Fruit fly (Drosophila melanogaster) whole organism, embryonic: Measurements from ENCODE around the gene Pep.

Experiments used
- ATbp ChIP-seq: fragments of 200-800 bp; sonication (Bioruptor generic); optimal IDR thresholded peaks from 2 replicates; lab custom pipeline; 2017; ENCODE audit warnings: missing biosample characterization, mild to moderate bottlenecking, missing genetic modification characterization, missing genetic modification reagents
- Awh ChIP-seq: fragments of 200-800 bp; sonication (Bioruptor generic); IDR thresholded peaks from 2 replicates; pipeline ENCODE4, ENCODE4 v1.3.6; 2022; ENCODE audit warnings: missing biosample characterization, missing genetic modification characterization
- Bdp1 ChIP-seq: fragments of 200-800 bp; sonication (Bioruptor generic); optimal IDR thresholded peaks from 3 replicates; lab custom pipeline; 2016; ENCODE audit warnings: missing biosample characterization, missing genetic modification characterization
- BtbVII ChIP-seq: fragments of 200-800 bp; sonication (Bioruptor generic); optimal IDR thresholded peaks from 3 replicates; lab custom pipeline; 2017; ENCODE audit warnings: missing biosample characterization, mild to moderate bottlenecking, missing genetic modification characterization
- CG10147 ChIP-seq: fragments of 200-800 bp; sonication (Bioruptor generic); optimal IDR thresholded peaks from 2 replicates; lab custom pipeline; 2019; ENCODE audit warnings: missing biosample characterization, mild to moderate bottlenecking, missing genetic modification characterization, moderate library complexity
- CG10654 ChIP-seq: fragments of 200-800 bp; sonication (Bioruptor generic); optimal IDR thresholded peaks from 2 replicates; lab custom pipeline; 2016; ENCODE audit warnings: missing biosample characterization, missing genetic modification characterization
- CG11247 ChIP-seq: fragments of 200-800 bp; sonication (Bioruptor generic); IDR thresholded peaks from 2 replicates; pipeline ENCODE4 v1.3.6; 2022; ENCODE audit warnings: missing biosample characterization, missing genetic modification characterization
- CG11560 ChIP-seq: fragments of 200-800 bp; sonication (Bioruptor generic); IDR thresholded peaks from 3 replicates; pipeline ENCODE4 v1.3.6; 2022; ENCODE audit warnings: missing biosample characterization, missing genetic modification characterization
- CG12236 ChIP-seq: fragments of 200-800 bp; sonication (Bioruptor generic); optimal IDR thresholded peaks from 2 replicates; lab custom pipeline; 2016; ENCODE audit warnings: missing biosample characterization, missing genetic modification characterization
- CG13775 ChIP-seq: fragments of 200-800 bp; sonication (Bioruptor generic); optimal IDR thresholded peaks from 3 replicates; lab custom pipeline; 2017; ENCODE audit warnings: missing biosample characterization, mild to moderate bottlenecking, missing genetic modification characterization
- CG1529 ChIP-seq: fragments of 200-800 bp; sonication (Bioruptor generic); optimal IDR thresholded peaks from 3 replicates; lab custom pipeline; 2018; ENCODE audit warnings: missing biosample characterization, missing genetic modification characterization
- CG15696 ChIP-seq: fragments of 200-800 bp; sonication (Bioruptor generic); optimal IDR thresholded peaks from 2 replicates; lab custom pipeline; 2019; ENCODE audit warnings: missing biosample characterization, mild to moderate bottlenecking, missing genetic modification characterization, moderate library complexity
- CG2129 ChIP-seq: fragments of 200-800 bp; sonication (Bioruptor generic); IDR thresholded peaks from 2 replicates; pipeline ENCODE4 v1.3.6; 2022; ENCODE audit warnings: missing biosample characterization, missing genetic modification characterization; ENCODE audit not compliant: partially characterized antibody
- CG31388 ChIP-seq: fragments of 200-800 bp; sonication (Bioruptor generic); optimal IDR thresholded peaks from 2 replicates; lab custom pipeline; 2016; ENCODE audit warnings: missing biosample characterization, missing genetic modification characterization
- CG43689 ChIP-seq: fragments of 200-800 bp; sonication (Bioruptor generic); IDR thresholded peaks from 2 replicates; pipeline ENCODE4 v1.3.6; 2022; ENCODE audit warnings: missing biosample characterization, missing genetic modification characterization
- CG4424 ChIP-seq: fragments of 200-800 bp; sonication (Bioruptor generic); optimal IDR thresholded peaks from 3 replicates; lab custom pipeline; 2016; ENCODE audit warnings: missing biosample characterization, missing genetic modification characterization
- CG6654 ChIP-seq: fragments of 200-800 bp; sonication (Bioruptor generic); optimal IDR thresholded peaks from 2 replicates; lab custom pipeline; 2017; ENCODE audit warnings: missing biosample characterization, mild to moderate bottlenecking, missing genetic modification characterization
- CG7357 ChIP-seq: fragments of 200-800 bp; sonication (Bioruptor generic); IDR thresholded peaks from 3 replicates; pipeline ENCODE4 v1.3.6; 2022; ENCODE audit warnings: missing biosample characterization, missing genetic modification characterization
- CG7745 ChIP-seq: fragments of 200-800 bp; sonication (Bioruptor generic); optimal IDR thresholded peaks from 2 replicates; lab custom pipeline; 2018; ENCODE audit warnings: missing biosample characterization, mild to moderate bottlenecking, missing genetic modification characterization, moderate library complexity
- CG7839 ChIP-seq: fragments of 200-800 bp; sonication (Bioruptor generic); optimal IDR thresholded peaks from 3 replicates; lab custom pipeline; 2018; ENCODE audit warnings: missing biosample characterization, mild to moderate bottlenecking, missing genetic modification characterization, moderate library complexity
- CTCF ChIP-seq: fragments of 200-800 bp; sonication (Bioruptor generic); optimal IDR thresholded peaks from 2 replicates; lab custom pipeline; 2017; ENCODE audit warnings: missing biosample characterization, mild to moderate bottlenecking, missing genetic modification characterization, moderate library complexity
- CoRest ChIP-seq: fragments of 200-800 bp; sonication (Bioruptor generic); optimal IDR thresholded peaks from 3 replicates; lab custom pipeline; 2018; ENCODE audit warnings: missing biosample characterization, mild to moderate bottlenecking, missing genetic modification characterization, moderate library complexity
- Dbx ChIP-seq: fragments of 200-800 bp; sonication (Bioruptor generic); IDR thresholded peaks from 3 replicates; pipeline ENCODE4 v1.3.6; 2022; ENCODE audit warnings: missing biosample characterization, missing genetic modification characterization
- Doc2 ChIP-seq: fragments of 200-800 bp; sonication (Bioruptor generic); IDR thresholded peaks from 2 replicates; pipeline ENCODE4 v1.3.6; 2022; ENCODE audit warnings: missing biosample characterization, missing genetic modification characterization
- Doc3 ChIP-seq: fragments of 200-800 bp; sonication (Bioruptor generic); IDR thresholded peaks from 3 replicates; pipeline ENCODE4 v1.3.6; 2022; ENCODE audit warnings: missing biosample characterization, missing genetic modification characterization; ENCODE audit not compliant: partially characterized antibody
- Elba2 ChIP-seq: fragments of 200-800 bp; sonication (Bioruptor generic); optimal IDR thresholded peaks from 3 replicates; lab custom pipeline; 2016; ENCODE audit warnings: missing biosample characterization, missing genetic modification characterization
- Lhr ChIP-seq: fragments of 200-800 bp; sonication (Bioruptor generic); optimal IDR thresholded peaks from 3 replicates; lab custom pipeline; 2017; ENCODE audit warnings: mild to moderate bottlenecking, missing biosample characterization, missing genetic modification reagents, missing genetic modification characterization
- Max ChIP-seq: fragments of 200-800 bp; sonication (Bioruptor generic); optimal IDR thresholded peaks from 2 replicates; lab custom pipeline; 2016; ENCODE audit warnings: missing biosample characterization, mild to moderate bottlenecking, missing genetic modification characterization
- Rx ChIP-seq: fragments of 200-800 bp; sonication (Bioruptor generic); IDR thresholded peaks from 2 replicates; pipeline ENCODE4 v1.3.6; 2022; ENCODE audit warnings: missing biosample characterization, missing genetic modification characterization
- Ssrp ChIP-seq: fragments of 200-800 bp; sonication (Bioruptor generic); optimal IDR thresholded peaks from 2 replicates; lab custom pipeline; 2018; ENCODE audit warnings: missing biosample characterization, mild to moderate bottlenecking, missing genetic modification characterization, moderate library complexity
- Stat92E ChIP-seq, 3 experiments: fragments of >200 bp in 2 of 3; fragments of 200-800 bp in 1 of 3; sonication (Bioruptor generic) in 1 of 3; optimal IDR thresholded peaks; 2 replicates each; lab custom pipeline; 2017 to 2019; ENCODE audit warnings: missing biosample characterization in 3 of 3, missing genetic modification characterization in 3 of 3, mild to moderate bottlenecking in 1 of 3, moderate library complexity in 1 of 3
- YL-1 ChIP-seq: fragments of 200-800 bp; sonication (Bioruptor generic); optimal IDR thresholded peaks from 3 replicates; lab custom pipeline; 2017; ENCODE audit warnings: missing biosample characterization, mild to moderate bottlenecking, missing genetic modification characterization
- abd-A ChIP-seq: fragments of 200-800 bp; sonication (Bioruptor generic); optimal IDR thresholded peaks from 3 replicates; lab custom pipeline; 2019; ENCODE audit warnings: missing biosample characterization, mild to moderate bottlenecking, missing genetic modification characterization, moderate library complexity
- cad ChIP-seq: fragments of >200 bp; optimal IDR thresholded peaks from 2 replicates; lab custom pipeline; 2017; ENCODE audit warnings: missing biosample characterization, missing genetic modification characterization
- cato ChIP-seq: fragments of 200-800 bp; sonication (Bioruptor generic); optimal IDR thresholded peaks from 2 replicates; lab custom pipeline; 2016; ENCODE audit warnings: missing biosample characterization, missing genetic modification characterization, borderline replicate concordance
- gem ChIP-seq: fragments of 200-800 bp; sonication (Bioruptor generic); optimal IDR thresholded peaks from 2 replicates; lab custom pipeline; 2019; ENCODE audit warnings: missing biosample characterization, mild to moderate bottlenecking, missing genetic modification characterization, moderate library complexity
- ham ChIP-seq: fragments of 200-800 bp; sonication (Bioruptor generic); IDR thresholded peaks from 2 replicates; pipeline ENCODE4 v1.3.6; 2022; ENCODE audit warnings: missing biosample characterization, missing genetic modification characterization
- hbn ChIP-seq: fragments of 200-800 bp; sonication (Bioruptor generic); IDR thresholded peaks from 2 replicates; pipeline ENCODE4 v1.3.6; 2022; ENCODE audit warnings: missing biosample characterization, missing genetic modification characterization; ENCODE audit not compliant: partially characterized antibody
- her ChIP-seq: fragments of 200-800 bp; sonication (Bioruptor generic); optimal IDR thresholded peaks from 2 replicates; lab custom pipeline; 2016; ENCODE audit warnings: missing biosample characterization, missing genetic modification characterization
- jigr1 ChIP-seq: fragments of 200-800 bp; sonication (Bioruptor generic); IDR thresholded peaks from 3 replicates; pipeline ENCODE4 v1.3.6; 2022; ENCODE audit warnings: missing biosample characterization, missing genetic modification characterization
- ken ChIP-seq: fragments of 200-800 bp; sonication (Bioruptor generic); IDR thresholded peaks from 3 replicates; pipeline ENCODE4 v1.3.6; 2022; ENCODE audit warnings: missing biosample characterization, missing genetic modification characterization
- mld ChIP-seq: fragments of 200-800 bp; sonication (Bioruptor generic); IDR thresholded peaks from 3 replicates; pipeline ENCODE4 v1.3.6; 2022; ENCODE audit warnings: missing biosample characterization, missing genetic modification characterization; ENCODE audit not compliant: partially characterized antibody
- nerfin-1 ChIP-seq: fragments of 200-800 bp; sonication (Bioruptor generic); optimal IDR thresholded peaks from 3 replicates; lab custom pipeline; 2019; ENCODE audit warnings: missing biosample characterization, mild to moderate bottlenecking, missing genetic modification characterization, moderate library complexity
- onecut ChIP-seq: fragments of 200-800 bp; sonication (Bioruptor generic); IDR thresholded peaks from 2 replicates; pipeline ENCODE4 v1.3.6; 2022; ENCODE audit warnings: missing biosample characterization, missing genetic modification characterization
- pho ChIP-seq: fragments of 200-800 bp; sonication (Bioruptor generic); optimal IDR thresholded peaks from 2 replicates; lab custom pipeline; 2016; ENCODE audit warnings: missing biosample characterization, missing genetic modification characterization
- tio ChIP-seq: fragments of 200-800 bp; sonication (Bioruptor generic); optimal IDR thresholded peaks from 2 replicates; lab custom pipeline; 2017; ENCODE audit warnings: missing biosample characterization, missing genetic modification characterization, inconsistent platforms
- trh ChIP-seq: fragments of 200-800 bp; sonication (Bioruptor generic); optimal IDR thresholded peaks from 2 replicates; lab custom pipeline; 2016; ENCODE audit warnings: missing biosample characterization, missing genetic modification characterization
- z ChIP-seq: fragments of 200-800 bp; sonication (Bioruptor generic); IDR thresholded peaks from 3 replicates; pipeline ENCODE4 v1.3.6; 2022; ENCODE audit warnings: missing biosample characterization, missing genetic modification characterization
- zen ChIP-seq: fragments of 200-800 bp; sonication (Bioruptor generic); optimal IDR thresholded peaks from 3 replicates; lab custom pipeline; 2018; ENCODE audit warnings: missing biosample characterization, mild to moderate bottlenecking, missing genetic modification characterization, moderate library complexity

The Pep gene

DNA sequence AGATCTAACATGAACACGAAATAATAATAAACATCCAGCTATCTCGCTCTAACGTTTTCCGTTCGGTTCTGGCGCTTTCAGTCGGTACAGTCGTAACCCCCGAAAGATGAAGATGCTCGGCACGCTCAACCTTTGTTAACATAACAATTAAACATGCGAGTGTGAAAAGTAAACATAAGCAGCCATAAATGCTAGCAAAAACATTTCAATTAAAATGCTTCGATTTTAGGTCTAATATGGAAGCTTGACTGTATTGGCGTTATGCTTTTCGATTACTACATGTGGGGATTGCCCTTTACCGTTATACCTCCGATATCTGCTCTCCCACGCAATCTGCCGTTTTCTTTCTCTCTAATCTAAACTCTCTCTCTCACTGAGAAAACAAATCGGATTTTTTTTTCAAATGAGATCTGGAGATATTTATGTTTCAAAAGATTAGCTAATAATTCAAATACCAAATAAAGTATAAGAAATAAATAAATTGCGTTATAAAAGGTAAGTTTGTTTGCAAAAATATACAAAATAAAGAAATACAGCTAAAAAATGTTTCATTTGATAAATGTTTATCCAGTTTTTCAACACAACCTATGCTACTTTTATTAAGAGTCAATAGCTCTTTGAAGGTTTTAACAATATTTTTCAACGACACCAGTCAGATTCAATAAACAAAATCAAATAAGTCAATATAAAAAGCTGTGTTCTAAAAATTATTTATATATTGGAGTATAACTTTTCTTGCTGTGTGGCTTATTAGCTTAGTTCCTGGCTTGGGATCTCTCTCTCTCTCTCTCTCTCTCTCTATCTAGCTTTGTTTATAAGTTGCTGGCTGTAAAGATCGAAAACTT is 13.8 kb upstream of the Pep start (continued):
- TF ChIP-seq zen (tag; lab: Kevin White, UChicago) (peak; percentile 69), CG31388 (GFP tag; lab: Kevin White, UChicago) (peak; percentile 68), Doc3 (GFP tag; lab: Robert Waterston, UW) (no peak), CG4424 (GFP tag; lab: Kevin White, UChicago) (peak; percentile 74), CoRest (tag; lab: Kevin White, UChicago) (peak; percentile 78), tio (GFP tag; lab: Kevin White, UChicago) (peak; percentile 70), cad (no peak), cato (GFP tag; lab: Kevin White, UChicago) (peak; percentile 19), Rx (peak; percentile 86), pho (GFP tag; lab: Kevin White, UChicago) (peak; percentile 92), Bdp1 (GFP tag; lab: Kevin White, UChicago) (peak; percentile 85), gem (tag; lab: Kevin White, UChicago) (peak; percentile 88), Doc2 (peak; percentile 78; the same call in 1 of the 2 replicates), BtbVII (peak; percentile 89), CG1529 (GFP tag; lab: Kevin White, UChicago) (peak; percentile 73), ken (GFP tag; lab: Robert Waterston, UW) (peak; percentile 92), abd-A (peak; percentile 78), ATbp (GFP tag; lab: Kevin White, UChicago) (peak; percentile 88), CG11560 (tag; lab: Robert Waterston, UW) (peak; percentile 82), trh (GFP tag; lab: Kevin White, UChicago) (peak; percentile 59), CG7357 (GFP tag; lab: Robert Waterston, UW) (peak; percentile 75), YL-1 (GFP tag; lab: Kevin White, UChicago) (peak; percentile 37), CG13775 (GFP tag; lab: Kevin White, UChicago) (peak; percentile 71), z (GFP tag; lab: Robert Waterston, UW) (no peak), mld (GFP tag; lab: Robert Waterston, UW) (no peak), Dbx (GFP tag; lab: Robert Waterston, UW) (peak; percentile 95), CG7745 (tag; lab: Kevin White, UChicago) (peak; percentile 63), hbn (no peak), her (GFP tag; lab: Kevin White, UChicago) (peak; percentile 93), Awh (peak; percentile 86), nerfin-1 (tag; lab: Kevin White, UChicago) (peak; percentile 43), CG11247 (GFP tag; lab: Robert Waterston, UW) (peak; percentile 93), jigr1 (GFP tag; lab: Robert Waterston, UW) (peak; percentile 70; the same call in 2 of the 3 replicates), CG12236 (GFP tag; lab: Kevin White, UChicago) (peak; percentile 75), Elba2 (GFP tag; lab: Kevin White, UChicago) (no peak), ham (GFP tag; lab: Robert Waterston, UW) (peak; percentile 74; the same call in 1 of the 2 replicates), CG15696 (peak; percentile 50), CG43689 (GFP tag; lab: Robert Waterston, UW) (peak; percentile 77), Stat92E (GFP tag; optimal IDR thresholded peaks at IDR 0.05; lab: Kevin White, UChicago) (no peak), CG7839 (tag; lab: Kevin White, UChicago) (peak; percentile 89), CG2129 (no peak), CG10654 (peak; percentile 74), Lhr (peak; percentile 45), Max (peak; percentile 62), CG6654 (GFP tag; lab: Kevin White, UChicago) (peak; percentile 42), CG10147 (GFP tag; lab: Kevin White, UChicago) (peak; percentile 84), Ssrp (tag; lab: Kevin White, UChicago) (peak; percentile 73), CTCF (peak; percentile 41), onecut (GFP tag; lab: Robert Waterston, UW) (peak; percentile 80)
